Worm (Caenorhabditis elegans) whole organism, mixed stage, embryonic: Measurements from ENCODE around the gene F48G7.9.

Experiments used
- blmp-1 ChIP-seq: fragments of 150-350 bp; optimal IDR thresholded peaks from 2 replicates; lab custom pipeline; 2014; ENCODE audit warnings: missing biosample characterization, missing genetic modification characterization
- ceh-43 ChIP-seq: fragments of 200-800 bp; sonication (Bioruptor generic); optimal IDR thresholded peaks from 2 replicates; lab custom pipeline; 2018; ENCODE audit warnings: mild to moderate bottlenecking, missing genetic modification characterization, moderate library complexity, missing compliant biosample characterization
- elt-1 ChIP-seq: sonication (generic microtip); optimal IDR thresholded peaks from 2 replicates; lab custom pipeline; 2017; ENCODE audit warnings: missing genetic modification characterization, mild to moderate bottlenecking, missing compliant biosample characterization, antibody characterized with exemption, moderate library complexity, borderline replicate concordance; ENCODE audit not compliant: insufficient read depth
- lsy-2 ChIP-seq: fragments of 150-350 bp; optimal IDR thresholded peaks from 2 replicates; lab custom pipeline; 2014; ENCODE audit warnings: missing biosample characterization, missing genetic modification characterization
- mab-5 ChIP-seq: fragments of 150-350 bp; optimal IDR thresholded peaks from 2 replicates; lab custom pipeline; 2014; ENCODE audit warnings: missing biosample characterization, missing genetic modification characterization
- mep-1 ChIP-seq: fragments of 150-350 bp; optimal IDR thresholded peaks from 2 replicates; lab custom pipeline; 2017; ENCODE audit warnings: missing biosample characterization, missing genetic modification reagents, missing genetic modification characterization, inconsistent platforms
- nhr-28 ChIP-seq: fragments of 150-350 bp; optimal IDR thresholded peaks from 2 replicates; lab custom pipeline; 2014; ENCODE audit warnings: missing biosample characterization, missing genetic modification characterization
- nhr-76 ChIP-seq: sonication (generic microtip); optimal IDR thresholded peaks from 2 replicates; lab custom pipeline; 2017; ENCODE audit warnings: missing biosample characterization, missing genetic modification characterization
- pha-4 ChIP-seq: fragments of 150-350 bp; optimal IDR thresholded peaks from 2 replicates; lab custom pipeline; 2018; ENCODE audit warnings: missing biosample characterization, missing genetic modification reagents, missing genetic modification characterization
- snpc-4 ChIP-seq: fragments of 150-350 bp; optimal IDR thresholded peaks from 2 replicates; lab custom pipeline; 2014; ENCODE audit warnings: missing biosample characterization, missing genetic modification characterization
- unc-120 ChIP-seq: sonication (generic microtip); optimal IDR thresholded peaks from 2 replicates; lab custom pipeline; 2017; ENCODE audit warnings: missing genetic modification characterization, missing compliant biosample characterization; ENCODE audit not compliant: poor library complexity, severe bottlenecking
- unc-39 ChIP-seq: fragments of 150-350 bp; optimal IDR thresholded peaks from 2 replicates; lab custom pipeline; 2014; ENCODE audit warnings: missing biosample characterization, missing genetic modification characterization
- unc-62 ChIP-seq: fragments of 150-350 bp; optimal IDR thresholded peaks from 2 replicates; lab custom pipeline; 2014; ENCODE audit warnings: missing biosample characterization, missing genetic modification reagents, missing genetic modification characterization
- ztf-11 ChIP-seq: fragments of 150-350 bp; optimal IDR thresholded peaks from 2 replicates; lab custom pipeline; 2014; ENCODE audit warnings: missing biosample characterization, missing genetic modification characterization

DNA sequence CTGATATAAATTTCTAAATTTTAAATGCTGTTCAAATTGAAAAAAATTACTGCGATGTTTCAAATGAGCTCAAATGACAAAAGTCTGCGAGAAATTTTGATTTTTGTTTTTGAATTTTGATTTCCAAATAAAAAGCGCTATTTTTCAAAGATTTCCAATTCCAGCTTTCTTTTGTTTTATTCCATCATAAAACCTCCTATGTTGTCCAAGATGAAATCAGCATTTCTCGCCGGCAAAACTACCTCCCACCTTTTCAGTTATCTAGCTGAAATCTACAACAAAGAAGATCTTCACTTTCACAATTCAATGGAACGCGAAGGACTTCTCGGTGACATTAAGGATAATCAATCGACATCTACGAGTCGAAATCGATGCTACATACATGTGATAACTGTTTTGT lies 49.5 kb downstream of the F48G7.9 start, which contains the start of gene K06H6.4:
- TF ChIP-seq nhr-28 (tag; lab: Kevin White, UChicago) (no peak), ceh-43 (GFP tag; lab: Kevin White, UChicago) (no peak), snpc-4 (no peak), blmp-1 (no peak), lsy-2 (tag; lab: Kevin White, UChicago) (no peak), pha-4 (tag; lab: Kevin White, UChicago) (no peak), ztf-11 (tag; lab: Kevin White, UChicago) (no peak), nhr-76 (tag; lab: Kevin White, UChicago) (no peak), mep-1 (tag; lab: Kevin White, UChicago) (no peak), unc-62 (GFP tag; lab: Kevin White, UChicago) (no peak), unc-39 (tag; lab: Kevin White, UChicago) (no peak), elt-1 (no peak), mab-5 (no peak), unc-120 (no peak)
